Worm (Caenorhabditis elegans) whole organism, young adult: ENCODE data around the gene F44D12.19.
"Not testable (repeated sequence)": the region's sequence is repeated elsewhere in the genome, so short reads cannot be mapped to it uniquely, and the experiment has no call there.

Experiments used
- B0019.2 ChIP-seq: fragments of 200-800 bp; sonication (Bioruptor generic); conservative IDR thresholded peaks from 2 replicates; pipeline ENCODE4 v1.3.6; 2022; ENCODE audit warnings: missing genetic modification reagents, missing genetic modification characterization, missing compliant biosample characterization
- F22D6.2 ChIP-seq: sonication (generic microtip); optimal IDR thresholded peaks from 2 replicates; lab custom pipeline; 2016; ENCODE audit warnings: mild to moderate bottlenecking, missing genetic modification characterization, missing compliant biosample characterization
- F33H1.4 ChIP-seq: fragments of 200-800 bp; sonication (Bioruptor generic); IDR thresholded peaks from 2 replicates; pipeline ENCODE4 v1.3.6; 2022; ENCODE audit warnings: missing genetic modification reagents, missing genetic modification characterization, missing compliant biosample characterization
- F57C9.4 ChIP-seq: sonication (generic microtip); optimal IDR thresholded peaks from 2 replicates; lab custom pipeline; 2017; ENCODE audit warnings: mild to moderate bottlenecking, missing genetic modification characterization, missing compliant biosample characterization
- T07F8.4 ChIP-seq: sonication (generic microtip); optimal IDR thresholded peaks from 2 replicates; lab custom pipeline; 2016; ENCODE audit warnings: mild to moderate bottlenecking, missing genetic modification characterization, moderate library complexity, missing compliant biosample characterization
- T26A5.8 ChIP-seq: sonication (generic microtip); optimal IDR thresholded peaks from 2 replicates; lab custom pipeline; 2016; ENCODE audit warnings: missing genetic modification characterization, missing compliant biosample characterization
- Y56A3A.18 ChIP-seq: fragments of 200-800 bp; sonication (Bioruptor generic); IDR thresholded peaks from 2 replicates; pipeline ENCODE4 v1.3.6; 2022; ENCODE audit warnings: missing genetic modification reagents, missing genetic modification characterization, missing compliant biosample characterization
- Y79H2A.3 ChIP-seq: fragments of 200-800 bp; sonication (Bioruptor generic); conservative IDR thresholded peaks from 2 replicates; pipeline ENCODE4 v1.3.6; 2022; ENCODE audit warnings: missing genetic modification reagents, missing genetic modification characterization, missing compliant biosample characterization
- ZK185.1 ChIP-seq: sonication (generic microtip); optimal IDR thresholded peaks from 2 replicates; lab custom pipeline; 2016; ENCODE audit warnings: mild to moderate bottlenecking, missing genetic modification characterization, missing compliant biosample characterization; ENCODE audit not compliant: poor library complexity, severe bottlenecking
- aptf-3 ChIP-seq: fragments of 200-800 bp; sonication (Bioruptor generic); IDR thresholded peaks from 2 replicates; pipeline ENCODE4 v1.3.6; 2022; ENCODE audit warnings: missing genetic modification characterization, missing compliant biosample characterization
- attf-3 ChIP-seq: fragments of 200-800 bp; sonication (Bioruptor generic); conservative IDR thresholded peaks from 2 replicates; pipeline ENCODE4 v1.3.6; 2022; ENCODE audit warnings: missing genetic modification reagents, missing genetic modification characterization, missing compliant biosample characterization
- attf-6 ChIP-seq: fragments of 200-800 bp; sonication (Bioruptor generic); IDR thresholded peaks from 2 replicates; pipeline ENCODE4 v1.3.6; 2022; ENCODE audit warnings: missing genetic modification reagents, missing genetic modification characterization, missing compliant biosample characterization
- bed-2 ChIP-seq: fragments of 200-800 bp; sonication (Bioruptor generic); IDR thresholded peaks from 2 replicates; pipeline ENCODE4 v1.3.6; 2022; ENCODE audit warnings: missing genetic modification reagents, missing genetic modification characterization, missing compliant biosample characterization
- cebp-2 ChIP-seq: fragments of 200-800 bp; sonication (Bioruptor generic); IDR thresholded peaks from 2 replicates; pipeline ENCODE4 v1.3.6; 2022; ENCODE audit warnings: missing genetic modification characterization, missing compliant biosample characterization
- ceh-27 ChIP-seq: fragments of 200-800 bp; sonication (Bioruptor generic); optimal IDR thresholded peaks from 2 replicates; lab custom pipeline; 2018; ENCODE audit warnings: mild to moderate bottlenecking, missing genetic modification characterization, moderate library complexity, missing compliant biosample characterization
- ceh-40 ChIP-seq: fragments of 200-800 bp; sonication (Bioruptor generic); IDR thresholded peaks from 2 replicates; pipeline ENCODE4 v1.3.6; 2022; ENCODE audit warnings: missing genetic modification characterization, missing compliant biosample characterization
- die-1 ChIP-seq: sonication (generic microtip); optimal IDR thresholded peaks from 2 replicates; lab custom pipeline; 2016; ENCODE audit warnings: missing genotype, mild to moderate bottlenecking, missing genetic modification characterization, missing compliant biosample characterization
- dpff-1 ChIP-seq: sonication (generic microtip); optimal IDR thresholded peaks from 2 replicates; lab custom pipeline; 2017; ENCODE audit warnings: mild to moderate bottlenecking, missing genetic modification characterization, missing compliant biosample characterization
- ekl-4 ChIP-seq: fragments of 200-800 bp; sonication (Bioruptor generic); IDR thresholded peaks from 2 replicates; pipeline ENCODE4 v1.3.6; 2022; ENCODE audit warnings: missing genetic modification reagents, missing genetic modification characterization, missing compliant biosample characterization
- lag-1 ChIP-seq: fragments of 200-800 bp; sonication (Bioruptor generic); IDR thresholded peaks from 2 replicates; pipeline ENCODE4 v1.3.6; 2022; ENCODE audit warnings: missing genetic modification reagents, missing genetic modification characterization, missing compliant biosample characterization
- let-526 ChIP-seq: fragments of 200-800 bp; sonication (Bioruptor generic); IDR thresholded peaks from 2 replicates; pipeline ENCODE4 v1.3.6; 2022; ENCODE audit warnings: missing genetic modification reagents, missing genetic modification characterization, missing compliant biosample characterization
- lir-1 ChIP-seq: fragments of 200-800 bp; sonication (Bioruptor generic); conservative IDR thresholded peaks from 2 replicates; pipeline ENCODE4 v1.3.6; 2022; ENCODE audit warnings: missing genetic modification reagents, missing genetic modification characterization, missing compliant biosample characterization
- lsy-27 ChIP-seq: sonication (generic microtip); optimal IDR thresholded peaks from 2 replicates; lab custom pipeline; 2017; ENCODE audit warnings: missing genetic modification characterization, mild to moderate bottlenecking, missing compliant biosample characterization, antibody characterized with exemption, missing genotype, borderline replicate concordance; ENCODE audit not compliant: insufficient read depth
- madf-6 ChIP-seq: fragments of 200-800 bp; sonication (Bioruptor generic); IDR thresholded peaks from 2 replicates; pipeline ENCODE4 v1.3.6; 2022; ENCODE audit warnings: missing genetic modification reagents, missing genetic modification characterization, missing compliant biosample characterization
- nfya-2 ChIP-seq: fragments of 200-800 bp; sonication (Bioruptor generic); IDR thresholded peaks from 2 replicates; pipeline ENCODE4 v1.3.6; 2022; ENCODE audit warnings: missing genetic modification reagents, missing genetic modification characterization, missing compliant biosample characterization
- nfyb-1 ChIP-seq: fragments of 200-800 bp; sonication (Bioruptor generic); IDR thresholded peaks from 2 replicates; pipeline ENCODE4 v1.3.6; 2022; ENCODE audit warnings: missing genetic modification reagents, missing genetic modification characterization, missing compliant biosample characterization
- nhr-120 ChIP-seq: fragments of 200-800 bp; sonication (Bioruptor generic); IDR thresholded peaks from 2 replicates; pipeline ENCODE4 v1.3.6; 2022; ENCODE audit warnings: missing genetic modification characterization, missing compliant biosample characterization
- rpc-1 ChIP-seq, 2 experiments: fragments of 150-350 bp in 1 of 2; sonication (generic microtip) in 1 of 2; optimal IDR thresholded peaks; 2 replicates each; lab custom pipeline; 2014 to 2018; ENCODE audit warnings: missing biosample characterization in 1 of 2, missing genetic modification characterization in 1 of 2, missing genetic modification reagents in 1 of 2, missing genotype in 1 of 2
- snpc-3.4 ChIP-seq: sonication (generic microtip); optimal IDR thresholded peaks from 2 replicates; lab custom pipeline; 2017; ENCODE audit warnings: missing genetic modification characterization, mild to moderate bottlenecking, missing compliant biosample characterization, antibody characterized with exemption, moderate library complexity, missing genotype, missing genetic modification reagents
- snpc-4 ChIP-seq, 5 experiments: fragments of 150-350 bp in 1 of 5; sonication (generic microtip) in 4 of 5; optimal IDR thresholded peaks; 2 replicates each; lab custom pipeline; 2014 to 2018; ENCODE audit warnings: missing genetic modification characterization in 5 of 5, missing biosample characterization in 3 of 5, antibody characterized with exemption in 2 of 5, mild to moderate bottlenecking in 2 of 5, missing compliant biosample characterization in 2 of 5, missing genotype in 2 of 5, moderate library complexity in 2 of 5, missing genetic modification reagents in 1 of 5
- tbx-9 ChIP-seq: sonication (generic microtip); optimal IDR thresholded peaks from 2 replicates; lab custom pipeline; 2016; ENCODE audit warnings: borderline replicate concordance, missing genetic modification characterization, inconsistent platforms, missing compliant biosample characterization
- zim-3 ChIP-seq: sonication (generic microtip); optimal IDR thresholded peaks from 2 replicates; lab custom pipeline; 2017; ENCODE audit warnings: mild to moderate bottlenecking, missing genetic modification characterization, moderate library complexity, missing compliant biosample characterization
- ztf-18 ChIP-seq: sonication (generic microtip); optimal IDR thresholded peaks from 2 replicates; lab custom pipeline; 2016; ENCODE audit warnings: missing genotype, mild to moderate bottlenecking, missing genetic modification characterization, missing compliant biosample characterization
- ztf-25 ChIP-seq: fragments of 200-800 bp; sonication (Bioruptor generic); IDR thresholded peaks from 2 replicates; pipeline ENCODE4 v1.3.6; 2022; ENCODE audit warnings: missing genetic modification reagents, missing genetic modification characterization, missing compliant biosample characterization
- ztf-6 ChIP-seq: fragments of 200-800 bp; sonication (Bioruptor generic); IDR thresholded peaks from 2 replicates; pipeline ENCODE4 v1.3.6; 2022; ENCODE audit warnings: missing genetic modification reagents, missing genetic modification characterization, missing compliant biosample characterization

The F44D12.19 gene

DNA sequence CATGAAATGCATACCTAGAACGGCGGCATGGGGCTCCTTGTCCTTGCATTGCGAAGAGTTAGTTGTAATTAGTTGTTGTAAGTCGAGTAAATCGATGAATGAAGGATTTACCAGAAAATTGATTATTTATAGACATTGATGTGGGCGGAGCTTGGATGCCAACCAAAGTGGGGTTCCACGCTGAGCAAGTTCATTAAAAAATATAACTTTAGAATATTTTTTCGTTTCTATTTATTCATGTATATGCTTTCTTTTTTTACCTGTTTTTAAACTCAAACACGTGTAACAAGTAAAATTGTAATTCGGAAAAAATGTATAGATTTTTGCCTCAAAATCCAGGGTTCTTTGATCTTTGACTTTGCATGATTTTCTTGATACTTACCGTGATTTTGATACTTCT lies 6.2 kb downstream of the F44D12.19 start, which contains the start of gene gipc-2:
Gene gipc-2, minus strand, starts transcription at position 101 of the 400 bp plus-strand sequence.
- no peak for TF ChIP-seq lsy-27 (tag; lab: Kevin White, UChicago)

ce11 chrIV:10028779-10029178 lies 7.4 kb downstream of the F44D12.19 start, which contains the start of the genes F44D12.16 and msd-2:
F44D12.16 (plus strand) TSS chrIV:10029079.
msd-2 (plus strand) TSS chrIV:10029083.
- TF ChIP-seq F57C9.4 (tag; lab: Kevin White, UChicago); let-526 (GFP tag; lab: Robert Waterston, UW); dpff-1: not testable (repeated sequence)
- TF ChIP-seq, all 124 proteins: peak for 0; not testable (repeated sequence) for 124

- TF ChIP-seq ztf-25 (GFP tag; lab: Robert Waterston, UW) (no peak), F57C9.4 (tag; lab: Kevin White, UChicago) (no peak), dpff-1 (no peak), madf-6 (GFP tag; lab: Robert Waterston, UW) (no peak), nfya-2 (GFP tag; lab: Robert Waterston, UW) (no peak), nfyb-1 (GFP tag; lab: Robert Waterston, UW) (no peak), T07F8.4 (tag; lab: Kevin White, UChicago) (no peak), bed-2 (no peak), F33H1.4 (no peak), rpc-1 (optimal IDR thresholded peaks at IDR 0.05; lab: Kevin White, UChicago) (no peak), rpc-1 (tag; optimal IDR thresholded peaks at IDR 0.05; lab: Kevin White, UChicago) (no peak), F22D6.2 (no peak), Y79H2A.3 (GFP tag; lab: Robert Waterston, UW) (no peak), ZK185.1 (tag; lab: Kevin White, UChicago) (no peak), cebp-2 (no peak), ztf-18 (tag; lab: Kevin White, UChicago) (no peak), T26A5.8 (tag; lab: Kevin White, UChicago) (no peak), die-1 (tag; lab: Kevin White, UChicago) (no peak), lir-1 (no peak), nhr-120 (GFP tag; lab: Robert Waterston, UW) (no peak)
Observed at ce11 chrIV:10033053-10033452, 11.7 kb downstream of the F44D12.19 start, which contains the start of gene F44D12.6. F44D12.6 (plus strand) TSS chrIV:10033353.

DNA sequence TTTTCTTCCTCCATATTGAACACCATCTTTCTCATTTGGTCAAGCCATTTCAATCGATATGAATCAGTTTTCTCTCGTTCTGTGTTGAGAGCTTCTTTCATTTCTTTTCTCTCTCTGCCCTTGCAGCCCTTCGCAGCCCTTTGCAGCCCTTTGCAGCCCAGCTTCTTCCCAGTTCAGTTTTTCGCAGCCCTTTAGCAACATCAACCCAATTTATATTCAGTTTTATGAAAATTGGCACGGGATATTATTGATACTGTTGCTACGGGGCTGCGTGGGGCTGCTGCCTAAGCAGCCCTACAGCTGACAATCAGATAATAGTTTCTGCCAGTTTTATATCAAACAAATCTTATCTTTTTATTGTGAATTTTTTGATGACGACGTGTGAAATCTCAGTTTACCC lies 15.6 kb downstream of the F44D12.19 start, which contains the start of gene F44D12.10:
Gene F44D12.10, minus strand, starts transcription at position 101 of the 400 bp plus-strand sequence.
- TF ChIP-seq ceh-27: no peak
- TF ChIP-seq lag-1 (GFP tag; lab: Robert Waterston, UW): no peak
- TF ChIP-seq B0019.2 (GFP tag; lab: Robert Waterston, UW): no peak
- TF ChIP-seq snpc-4 (GFP tag; optimal IDR thresholded peaks at IDR 0.05; lab: Kevin White, UChicago): no peak
- no peak for TF ChIP-seq snpc-4 (tag; optimal IDR thresholded peaks at IDR 0.05; lab: Kevin White, UChicago)
- no peak for TF ChIP-seq aptf-3 (GFP tag; lab: Robert Waterston, UW)
- TF ChIP-seq ztf-25 (GFP tag; lab: Robert Waterston, UW): no peak
- no peak for TF ChIP-seq Y56A3A.18 (GFP tag; lab: Robert Waterston, UW)
- no peak for TF ChIP-seq attf-6 (GFP tag; lab: Robert Waterston, UW)
- TF ChIP-seq ekl-4 (GFP tag; lab: Robert Waterston, UW): no peak
- no peak for TF ChIP-seq tbx-9 (tag; lab: Kevin White, UChicago)
- no peak for TF ChIP-seq zim-3 (tag; lab: Kevin White, UChicago)
- TF ChIP-seq snpc-3.4 (tag; lab: Kevin White, UChicago): no peak
- TF ChIP-seq ZK185.1 (tag; lab: Kevin White, UChicago): no peak
- no peak for TF ChIP-seq attf-3 (GFP tag; lab: Robert Waterston, UW)
- TF ChIP-seq ztf-6 (GFP tag; lab: Robert Waterston, UW): no peak
- no peak for TF ChIP-seq nfya-2 (GFP tag; lab: Robert Waterston, UW)
- TF ChIP-seq ceh-40 (GFP tag; lab: Robert Waterston, UW): no peak
